Worm (Caenorhabditis elegans) whole organism, young adult: ENCODE results near the gene ceh-41.

Experiments
- K11D2.4 ChIP-seq: fragments of 200-800 bp; sonication (Bioruptor generic); IDR thresholded peaks from 2 replicates; pipeline ENCODE4 v1.3.6; 2022; ENCODE audit warnings: missing genetic modification reagents, missing genetic modification characterization, missing compliant biosample characterization
- die-1 ChIP-seq: sonication (generic microtip); optimal IDR thresholded peaks from 2 replicates; lab custom pipeline; 2016; ENCODE audit warnings: missing genotype, mild to moderate bottlenecking, missing genetic modification characterization, missing compliant biosample characterization

DNA sequence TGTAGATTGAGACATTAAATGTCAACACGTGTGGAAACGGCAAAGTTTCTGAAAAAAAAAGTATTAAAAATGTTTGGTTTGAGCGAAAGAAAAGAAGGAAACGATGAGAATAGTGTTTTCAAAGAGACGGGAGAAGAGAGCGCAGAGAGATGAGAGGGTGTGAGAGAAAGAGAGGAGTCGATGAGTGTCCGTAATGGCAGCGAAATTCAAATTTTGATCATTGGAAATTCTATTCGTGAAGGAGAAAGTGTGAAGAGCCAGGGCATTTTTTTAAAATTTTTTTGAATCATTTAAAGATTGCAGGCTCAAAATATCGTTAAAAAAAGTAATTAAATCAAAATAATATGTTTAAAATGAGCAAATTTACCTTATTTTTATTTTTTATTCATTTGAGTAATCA is 3.0 kb downstream of the ceh-41 start, which contains the start of gene T26C11.4:
- no peak for TF ChIP-seq K11D2.4 (GFP tag; lab: Robert Waterston, UW)
- TF ChIP-seq die-1 (tag; lab: Kevin White, UChicago), result no peak
